Fruit fly (Drosophila melanogaster): ENCODE data around the gene NijA.

NijA gene

DNA sequence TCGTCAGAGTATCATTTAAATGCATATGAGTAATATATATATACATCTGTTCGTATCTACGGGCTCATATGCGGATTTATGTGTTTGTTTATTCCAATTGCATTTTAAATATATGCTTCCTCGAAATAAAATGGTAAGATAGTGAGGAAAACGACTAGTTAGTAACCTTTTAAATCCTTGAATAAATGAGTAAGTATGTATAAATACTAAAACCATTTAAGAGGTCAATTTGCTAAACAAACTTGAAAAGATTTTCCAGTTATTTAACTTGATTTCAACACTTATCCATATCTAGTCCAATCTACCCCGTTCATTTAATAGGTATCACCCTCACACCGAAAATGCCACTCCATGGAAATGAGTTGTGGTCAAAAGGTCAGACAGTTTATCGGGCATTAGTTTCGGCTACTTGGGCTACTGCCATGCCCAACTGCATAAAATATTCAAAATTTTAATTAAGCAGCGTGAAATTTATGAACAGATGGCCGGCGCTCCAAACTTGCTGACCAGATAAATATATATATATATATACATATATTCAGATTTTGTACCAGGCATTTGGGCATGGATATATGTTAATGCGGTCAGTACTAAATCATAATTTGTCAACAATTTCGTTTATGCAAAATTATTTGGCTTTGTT, 49.0 kb upstream of the NijA start (continued):
- TF ChIP-seq Camta (GFP tag; optimal IDR thresholded peaks at IDR 0.05) (peak; percentile 14), Awh (GFP tag; IDR thresholded peaks at IDR 0.05) (peak; percentile 45; the same call in 1 of the 2 replicates), lbe (GFP tag; optimal IDR thresholded peaks at IDR 0.05) (no peak), CG17385 (GFP tag; optimal IDR thresholded peaks at IDR 0.05) (peak; percentile 7), CG10462 (GFP tag; optimal IDR thresholded peaks at IDR 0.05) (peak; percentile 27), dm (GFP tag; optimal IDR thresholded peaks at IDR 0.05) (no peak), so (GFP tag; IDR thresholded peaks at IDR 0.05) (no peak), Aef1 (GFP tag; IDR thresholded peaks at IDR 0.05) (peak; percentile 70), unpg (GFP tag; optimal IDR thresholded peaks at IDR 0.05) (peak; percentile 78), CG12744 (GFP tag; optimal IDR thresholded peaks at IDR 0.05) (peak; percentile 4), HHEX (GFP tag; optimal IDR thresholded peaks at IDR 0.05) (peak; percentile 39), HLH3B (GFP tag; IDR thresholded peaks at IDR 0.05) (peak; percentile 67), tgo (GFP tag; IDR thresholded peaks at IDR 0.05) (peak; percentile 77), Med (GFP tag) (peak; percentile 84), CG11723 (GFP tag; optimal IDR thresholded peaks at IDR 0.05) (peak; percentile 11), Rfx (GFP tag; IDR thresholded peaks at IDR 0.05) (peak; percentile 36; the same call in 1 of the 2 replicates), zfh2 (GFP tag; optimal IDR thresholded peaks at IDR 0.05) (no peak), YL-1 (GFP tag; optimal IDR thresholded peaks at IDR 0.05) (no peak), CG9609 (GFP tag; optimal IDR thresholded peaks at IDR 0.05) (no peak), D19A (tag; optimal IDR thresholded peaks at IDR 0.05) (peak; percentile 45), tx (GFP tag; optimal IDR thresholded peaks at IDR 0.05) (no peak), jigr1 (GFP tag; IDR thresholded peaks at IDR 0.05) (peak; percentile 13; the same call in 1 of the 3 replicates), dan (GFP tag; IDR thresholded peaks at IDR 0.05) (no peak), CG8089 (GFP tag; optimal IDR thresholded peaks at IDR 0.05) (no peak), CG2875 (GFP tag; optimal IDR thresholded peaks at IDR 0.05) (peak; percentile 48), Atf3 (GFP tag; optimal IDR thresholded peaks at IDR 0.05) (no peak), E2f1 (GFP tag; IDR thresholded peaks at IDR 0.05) (peak; percentile 64), Lim3 (GFP tag; IDR thresholded peaks at IDR 0.05) (no peak), en (GFP tag; optimal IDR thresholded peaks at IDR 0.05) (peak; percentile 33), lab (GFP tag; optimal IDR thresholded peaks at IDR 0.05) (peak; percentile 54), CG7963 (GFP tag; IDR thresholded peaks at IDR 0.05; ENCODE audit: partially characterized antibody) (no peak), CG30403 (GFP tag; optimal IDR thresholded peaks at IDR 0.05) (peak; percentile 65), CG17359 (tag; optimal IDR thresholded peaks at IDR 0.05) (peak; percentile 68), slou (GFP tag; optimal IDR thresholded peaks at IDR 0.05) (peak; percentile 12), CG10654 (GFP tag; optimal IDR thresholded peaks at IDR 0.05) (peak; percentile 60), NfI (GFP tag; optimal IDR thresholded peaks at IDR 0.05) (no peak), CG11696 (GFP tag; IDR thresholded peaks at IDR 0.05) (0 out of 2 replicates have a peak, but pooled peaks have one; percentile 7), CG3847 (GFP tag; IDR thresholded peaks at IDR 0.05) (no peak), CG1832 (GFP tag; optimal IDR thresholded peaks at IDR 0.05) (no peak), nmo (GFP tag; optimal IDR thresholded peaks at IDR 0.05) (peak; percentile 80), zfh1 (GFP tag; IDR thresholded peaks at IDR 0.05) (peak; percentile 75), D19B (GFP tag; optimal IDR thresholded peaks at IDR 0.05) (peak; percentile 45), CG3407 (GFP tag; optimal IDR thresholded peaks at IDR 0.05) (peak; percentile 33), CG14710 (tag; optimal IDR thresholded peaks at IDR 0.05) (peak; percentile 54), CG3163 (GFP tag; optimal IDR thresholded peaks at IDR 0.05) (no peak), CG12391 (tag; optimal IDR thresholded peaks at IDR 0.05) (peak; percentile 61), CG6854 (GFP tag; optimal IDR thresholded peaks at IDR 0.05) (no peak), yki (optimal IDR thresholded peaks at IDR 0.05) (no peak), fd64A (GFP tag; optimal IDR thresholded peaks at IDR 0.05) (no peak), row (GFP tag; IDR thresholded peaks at IDR 0.05) (peak; percentile 63), mam (GFP tag; optimal IDR thresholded peaks at IDR 0.05) (peak; percentile 18)
